Worm (Caenorhabditis elegans) whole organism, L4 larva: Measurements from ENCODE around the gene irld-34.
A peak's percentile ranks its signal among the peaks of the same experiment; 100 is the strongest.

Experiments used
- T26A8.4 ChIP-seq: fragments of 200-800 bp; sonication (Bioruptor generic); IDR thresholded peaks from 2 replicates; pipeline ENCODE4 v1.3.6; 2022; ENCODE audit warnings: missing genetic modification characterization, missing compliant biosample characterization
- Y5F2A.4 ChIP-seq: fragments of 200-800 bp; sonication (Bioruptor generic); optimal IDR thresholded peaks from 2 replicates; lab custom pipeline; 2018; ENCODE audit warnings: mild to moderate bottlenecking, missing genetic modification characterization, missing compliant biosample characterization
- Y75B8A.6 ChIP-seq: fragments of 200-800 bp; sonication (Bioruptor generic); IDR thresholded peaks from 2 replicates; pipeline ENCODE4 v1.3.6; 2022; ENCODE audit warnings: missing genetic modification reagents, missing genetic modification characterization, missing compliant biosample characterization
- aha-1 ChIP-seq: fragments of 150-350 bp; peaks from one replicate; lab custom pipeline; 2014; ENCODE audit warnings: missing biosample characterization, missing genetic modification characterization
- ceh-32 ChIP-seq: sonication (generic microtip); optimal IDR thresholded peaks from 2 replicates; lab custom pipeline; 2016; ENCODE audit warnings: mild to moderate bottlenecking, missing genetic modification characterization, missing compliant biosample characterization; ENCODE audit not compliant: poor library complexity
- cey-2 ChIP-seq: sonication (generic microtip); optimal IDR thresholded peaks from 3 replicates; lab custom pipeline; 2017; ENCODE audit warnings: missing genetic modification characterization, mild to moderate bottlenecking, missing compliant biosample characterization, antibody characterized with exemption, borderline replicate concordance; ENCODE audit not compliant: insufficient read depth
- daf-19 ChIP-seq: fragments of 200-800 bp; sonication (Bioruptor generic); conservative IDR thresholded peaks from 2 replicates; pipeline ENCODE4 v1.3.6; 2022; ENCODE audit warnings: missing genetic modification characterization, missing compliant biosample characterization
- dmd-8 ChIP-seq: fragments of 200-800 bp; sonication (Bioruptor generic); IDR thresholded peaks from 2 replicates; pipeline ENCODE4 v1.3.6; 2022; ENCODE audit warnings: missing genetic modification characterization, missing compliant biosample characterization
- dpl-1 ChIP-seq: fragments of 150-350 bp; optimal IDR thresholded peaks from 2 replicates; lab custom pipeline; 2014; ENCODE audit warnings: missing biosample characterization, missing genetic modification reagents, missing genetic modification characterization
- gei-8 ChIP-seq: fragments of 200-800 bp; sonication (Bioruptor generic); optimal IDR thresholded peaks from 2 replicates; lab custom pipeline; 2018; ENCODE audit warnings: mild to moderate bottlenecking, missing genetic modification characterization, missing compliant biosample characterization
- hlh-30 ChIP-seq: sonication (generic microtip); optimal IDR thresholded peaks from 2 replicates; lab custom pipeline; 2017; ENCODE audit warnings: antibody characterized with exemption, mild to moderate bottlenecking, missing genetic modification characterization, missing compliant biosample characterization; ENCODE audit not compliant: insufficient read depth
- lin-15B ChIP-seq: fragments of 150-350 bp; sonication (generic microtip); optimal IDR thresholded peaks from 3 replicates; lab custom pipeline; 2014; ENCODE audit warnings: missing biosample characterization, missing genetic modification characterization
- lsy-2 ChIP-seq, 2 experiments: fragments of 150-350 bp in 1 of 2; sonication (generic microtip) in 1 of 2; optimal IDR thresholded peaks; 2 replicates each; lab custom pipeline; 2014 to 2017; ENCODE audit warnings: missing biosample characterization in 2 of 2, missing genetic modification characterization in 2 of 2
- madf-5 ChIP-seq, 2 experiments: fragments of 200-800 bp; sonication (Bioruptor generic); IDR thresholded peaks; 2 replicates each; pipeline ENCODE4 v1.3.6; 2022; ENCODE audit warnings: missing compliant biosample characterization in 2 of 2, missing genetic modification characterization in 2 of 2
- mdt-29 ChIP-seq: fragments of 200-800 bp; sonication (Bioruptor generic); IDR thresholded peaks from 2 replicates; pipeline ENCODE4 v1.3.6; 2022; ENCODE audit warnings: missing genetic modification reagents, missing genetic modification characterization, missing compliant biosample characterization
- mes-2 ChIP-seq: sonication (generic microtip); optimal IDR thresholded peaks from 2 replicates; lab custom pipeline; 2016; ENCODE audit warnings: missing genotype, mild to moderate bottlenecking, missing genetic modification characterization, missing compliant biosample characterization; ENCODE audit not compliant: poor library complexity, severe bottlenecking
- mxl-2 ChIP-seq: fragments of 200-800 bp; sonication (Bioruptor generic); conservative IDR thresholded peaks from 2 replicates; pipeline ENCODE4 v1.3.6; 2022; ENCODE audit warnings: missing genetic modification reagents, missing genetic modification characterization, missing compliant biosample characterization
- nhr-10 ChIP-seq: fragments of 150-350 bp; optimal IDR thresholded peaks from 2 replicates; lab custom pipeline; 2014; ENCODE audit warnings: missing biosample characterization, missing genetic modification characterization
- nhr-28 ChIP-seq: fragments of 150-350 bp; optimal IDR thresholded peaks from 2 replicates; lab custom pipeline; 2014; ENCODE audit warnings: missing biosample characterization, missing genetic modification characterization
- nhr-42 ChIP-seq: fragments of 200-800 bp; sonication (Bioruptor generic); IDR thresholded peaks from 2 replicates; pipeline ENCODE4 v1.3.6; 2022; ENCODE audit warnings: missing genetic modification characterization, missing compliant biosample characterization
- nhr-48 ChIP-seq: sonication (generic microtip); optimal IDR thresholded peaks from 2 replicates; lab custom pipeline; 2016; ENCODE audit warnings: mild to moderate bottlenecking, missing genetic modification characterization, missing compliant biosample characterization
- sdz-12 ChIP-seq: fragments of 200-800 bp; sonication (Bioruptor generic); optimal IDR thresholded peaks from 2 replicates; lab custom pipeline; 2018; ENCODE audit warnings: mild to moderate bottlenecking, missing genetic modification characterization, missing compliant biosample characterization
- set-16 ChIP-seq: fragments of 200-800 bp; sonication (Bioruptor generic); IDR thresholded peaks from 2 replicates; pipeline ENCODE4 v1.3.6; 2022; ENCODE audit warnings: missing genetic modification reagents, missing genetic modification characterization, missing compliant biosample characterization
- spr-3 ChIP-seq: fragments of 200-800 bp; sonication (Bioruptor generic); optimal IDR thresholded peaks from 2 replicates; lab custom pipeline; 2018; ENCODE audit warnings: mild to moderate bottlenecking, missing genetic modification characterization, missing compliant biosample characterization
- tra-1 ChIP-seq: fragments of 200-800 bp; sonication (Bioruptor generic); IDR thresholded peaks from 2 replicates; pipeline ENCODE4 v1.3.6; 2022; ENCODE audit warnings: missing genetic modification reagents, missing genetic modification characterization, missing compliant biosample characterization
- unc-62 ChIP-seq, 3 experiments: fragments of 150-350 bp in 1 of 3; sonication (generic microtip); optimal IDR thresholded peaks in 2 of 3; peaks in 1 of 3; 1 replicate in 1 of 3; 2 replicates in 2 of 3; lab custom pipeline; 2014 to 2017; ENCODE audit warnings: missing biosample characterization in 3 of 3, missing genetic modification characterization in 3 of 3, missing genetic modification reagents in 3 of 3, missing genotype in 1 of 3
- zfp-2 ChIP-seq: sonication (generic microtip); optimal IDR thresholded peaks from 2 replicates; lab custom pipeline; 2016; ENCODE audit warnings: mild to moderate bottlenecking, missing genetic modification characterization, missing compliant biosample characterization
- zip-11 ChIP-seq: fragments of 200-800 bp; sonication (Bioruptor generic); IDR thresholded peaks from 2 replicates; pipeline ENCODE4 v1.3.6; 2022; ENCODE audit warnings: missing genetic modification characterization, missing compliant biosample characterization

irld-34 gene

ce11 chrIII:9136587-9136986 lies 18.3 kb upstream of the irld-34 start, which contains the start of gene eat-4 (continued):
- no peak for TF ChIP-seq mxl-2
- no peak for TF ChIP-seq mdt-29
- TF ChIP-seq madf-5 (GFP tag; IDR thresholded peaks at IDR 0.05; lab: Robert Waterston, UW) = no peak

- TF ChIP-seq unc-62 (GFP tag; optimal IDR thresholded peaks at IDR 0.05 in 1 of 2; lab: Kevin White, UChicago) = peak in 1 of 2 experiments; percentile 72
- TF ChIP-seq unc-62 (tag; optimal IDR thresholded peaks at IDR 0.05; lab: Kevin White, UChicago) = no peak
- no peak for TF ChIP-seq spr-3 (GFP tag; lab: Kevin White, UChicago)
Observed at ce11 chrIII:9138601-9139000, 16.3 kb upstream of the irld-34 start, which contains the start of gene ZK512.7. ZK512.7 (minus strand) TSS chrIII:9138701.

DNA sequence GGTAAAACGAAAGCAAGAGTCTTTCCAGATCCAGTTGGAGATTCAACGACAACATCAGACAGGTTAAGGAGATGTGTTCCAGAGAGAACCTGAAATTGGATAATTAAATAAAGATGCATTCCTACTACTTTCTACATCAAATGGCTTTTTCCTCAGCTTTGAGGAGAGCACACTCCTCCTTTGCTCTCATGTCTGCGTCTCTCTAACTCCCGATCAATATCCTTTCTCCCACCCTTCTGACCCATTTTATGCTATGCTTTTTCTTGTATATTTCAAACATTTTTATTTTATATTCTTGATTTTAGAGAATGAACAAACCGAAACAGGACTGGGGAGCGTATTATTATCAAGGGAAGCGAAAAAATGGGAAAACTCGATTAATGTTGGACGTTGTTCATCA lies 11.0 kb upstream of the irld-34 start, which contains the start of gene ZK512.11:
Gene ZK512.11, plus strand, starts transcription at position 301 of the 400 bp plus-strand sequence.
- TF ChIP-seq Y5F2A.4 (no peak), gei-8 (GFP tag; lab: Kevin White, UChicago) (no peak), nhr-42 (GFP tag; lab: Robert Waterston, UW) (no peak)

DNA sequence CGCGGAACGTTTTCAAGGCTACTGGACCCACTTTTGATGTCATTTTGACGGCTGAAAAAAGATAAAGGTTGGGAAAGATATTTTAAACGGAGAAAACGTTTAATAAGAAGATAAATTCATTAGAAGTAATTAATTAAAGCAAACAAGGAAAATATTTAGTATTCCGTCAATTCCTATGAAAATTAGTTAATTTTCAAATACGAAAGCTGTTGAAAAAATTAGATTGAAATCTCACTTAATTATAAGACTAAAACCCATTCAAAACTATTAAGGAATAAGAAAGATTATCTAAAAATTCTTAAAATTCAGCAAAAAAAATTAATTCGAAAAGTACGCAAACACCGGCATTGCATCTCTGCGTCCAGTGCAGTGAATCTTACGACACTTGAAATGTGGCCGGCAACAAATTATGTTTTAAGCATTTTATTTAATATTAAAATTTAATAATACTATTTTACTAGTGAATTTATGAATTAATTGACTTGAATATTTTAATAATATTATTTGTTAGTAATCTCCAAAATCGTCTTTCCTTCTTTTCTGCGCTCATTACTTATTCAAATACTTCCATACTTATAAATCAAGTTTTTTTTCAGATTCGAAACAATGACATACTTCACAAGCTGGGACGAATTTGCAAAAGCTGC lies 10.0 kb upstream of the irld-34 start, which contains the start of the genes ZK512.2 and ZK512.4:
Gene ZK512.2, minus strand, starts transcription at position 51 of the 647 bp plus-strand sequence.
Gene ZK512.4, plus strand, starts transcription at position 597 of the 647 bp plus-strand sequence.
- TF ChIP-seq cey-2 (tag; lab: Kevin White, UChicago) = no peak
- peak; percentile 41 for TF ChIP-seq dpl-1 (GFP tag; lab: Kevin White, UChicago)
- no peak for TF ChIP-seq nhr-10 (tag; lab: Kevin White, UChicago)
- no peak for TF ChIP-seq sdz-12 (GFP tag; lab: Kevin White, UChicago)
- peak; percentile 10 for TF ChIP-seq hlh-30 (tag; lab: Kevin White, UChicago)
- TF ChIP-seq mes-2 = peak; percentile 60
- peak in 1 of 2 experiments; percentile 57 for TF ChIP-seq lsy-2 (tag; optimal IDR thresholded peaks at IDR 0.05; lab: Kevin White, UChicago)

- TF ChIP-seq zip-11 (GFP tag; lab: Robert Waterston, UW) (no peak), Y75B8A.6 (GFP tag; lab: Robert Waterston, UW) (no peak), ceh-32 (tag; lab: Kevin White, UChicago) (no peak), lin-15B (tag; lab: Kevin White, UChicago) (no peak), nhr-48 (tag; lab: Kevin White, UChicago) (no peak), Y5F2A.4 (no peak), daf-19 (no peak), mes-2 (no peak), set-16 (GFP tag; lab: Robert Waterston, UW) (no peak), zfp-2 (tag; lab: Kevin White, UChicago) (no peak), T26A8.4 (GFP tag; lab: Robert Waterston, UW) (no peak)
- TF ChIP-seq, all 104 proteins: peak for 0
Observed at ce11 chrIII:9145765-9146164, 9.1 kb upstream of the irld-34 start, which contains the start of gene ZK512.8. ZK512.8 (plus strand) TSS chrIII:9146065.

DNA sequence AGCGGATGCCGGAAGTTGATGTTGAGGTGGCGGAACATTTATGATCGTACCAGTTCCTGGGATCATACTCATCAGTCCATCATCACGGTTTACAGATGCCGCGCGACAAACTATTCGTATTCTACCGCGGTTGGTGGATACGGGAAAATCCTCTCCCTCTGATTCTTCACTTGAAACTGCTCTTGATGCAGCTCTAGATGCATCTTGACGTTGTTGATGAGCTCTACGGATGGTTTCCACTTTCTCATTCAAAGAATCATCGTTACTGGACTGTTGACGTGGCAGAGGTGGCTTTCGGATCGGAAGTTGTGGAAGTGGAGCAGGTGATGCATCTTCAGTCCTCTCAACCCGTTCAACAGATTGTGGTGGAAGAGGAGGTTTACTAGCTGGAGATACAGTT lies 5.7 kb upstream of the irld-34 start:
- TF ChIP-seq aha-1 (tag; lab: Kevin White, UChicago) = peak; percentile 90
- no peak for TF ChIP-seq tra-1 (GFP tag; lab: Robert Waterston, UW)

ce11 chrIII:9151782-9152181 lies 3.1 kb upstream of the irld-34 start:
- TF ChIP-seq nhr-28 (tag; lab: Kevin White, UChicago) (no peak), aha-1 (tag; lab: Kevin White, UChicago) (peak; percentile 19), dmd-8 (GFP tag; lab: Robert Waterston, UW) (no peak)
